Fruit fly (Drosophila melanogaster) whole organism, embryonic: Measurements from ENCODE around the gene pnt.

Experiments
- Atf3 ChIP-seq: fragments of 200-800 bp; sonication (Bioruptor generic); optimal IDR thresholded peaks from 3 replicates; lab custom pipeline; 2016; ENCODE audit warnings: missing biosample characterization, missing genetic modification characterization
- CG10431 ChIP-seq: fragments of 200-800 bp; sonication (Bioruptor generic); optimal IDR thresholded peaks from 3 replicates; lab custom pipeline; 2018; ENCODE audit warnings: missing biosample characterization, mild to moderate bottlenecking, missing genetic modification characterization
- CG10462 ChIP-seq: fragments of 200-800 bp; sonication (Bioruptor generic); optimal IDR thresholded peaks from 2 replicates; lab custom pipeline; 2016; ENCODE audit warnings: missing biosample characterization, missing genetic modification characterization
- CG10959 ChIP-seq: fragments of 200-800 bp; sonication (Bioruptor generic); IDR thresholded peaks from 2 replicates; pipeline ENCODE4 v1.3.6; 2022; ENCODE audit warnings: missing biosample characterization, missing genetic modification characterization
- CG11560 ChIP-seq: fragments of 200-800 bp; sonication (Bioruptor generic); IDR thresholded peaks from 3 replicates; pipeline ENCODE4 v1.3.6; 2022; ENCODE audit warnings: missing biosample characterization, missing genetic modification characterization
- CG13287 ChIP-seq: fragments of 200-800 bp; sonication (Bioruptor generic); IDR thresholded peaks from 2 replicates; pipeline ENCODE4 v1.3.6; 2022; ENCODE audit warnings: missing biosample characterization, missing genetic modification characterization; ENCODE audit not compliant: partially characterized antibody
- CG17359 ChIP-seq: fragments of 200-800 bp; sonication (Bioruptor generic); optimal IDR thresholded peaks from 3 replicates; lab custom pipeline; 2018; ENCODE audit warnings: missing biosample characterization, mild to moderate bottlenecking, missing genetic modification characterization, moderate library complexity
- CG32767 ChIP-seq: fragments of 200-800 bp; sonication (Bioruptor generic); IDR thresholded peaks from 2 replicates; pipeline ENCODE4 v1.3.6; 2022; ENCODE audit warnings: missing biosample characterization, missing genetic modification characterization
- CG3847 ChIP-seq: fragments of 200-800 bp; sonication (Bioruptor generic); IDR thresholded peaks from 2 replicates; pipeline ENCODE4 v1.3.6; 2022; ENCODE audit warnings: missing biosample characterization, missing genetic modification characterization
- CG6254 ChIP-seq: fragments of 200-800 bp; sonication (Bioruptor generic); optimal IDR thresholded peaks from 3 replicates; lab custom pipeline; 2017; ENCODE audit warnings: mild to moderate bottlenecking, missing biosample characterization, missing genetic modification reagents, missing genetic modification characterization
- CG8944 ChIP-seq: fragments of 200-800 bp; sonication (Bioruptor generic); optimal IDR thresholded peaks from 3 replicates; lab custom pipeline; 2016; ENCODE audit warnings: missing biosample characterization, missing genetic modification characterization
- CG9817 ChIP-seq: fragments of 200-800 bp; sonication (Bioruptor generic); optimal IDR thresholded peaks from 2 replicates; lab custom pipeline; 2018; ENCODE audit warnings: missing biosample characterization, mild to moderate bottlenecking, missing genetic modification characterization, moderate library complexity
- Dad ChIP-seq: fragments of 200-800 bp; sonication (Bioruptor generic); optimal IDR thresholded peaks from 3 replicates; lab custom pipeline; 2016; ENCODE audit warnings: missing biosample characterization, missing genetic modification characterization
- Dref ChIP-seq: fragments of 200-800 bp; sonication (Bioruptor generic); IDR thresholded peaks from 2 replicates; pipeline ENCODE4 v1.3.6; 2022; ENCODE audit warnings: missing biosample characterization, missing genetic modification characterization
- E2f2 ChIP-seq: fragments of 200-800 bp; sonication (Bioruptor generic); IDR thresholded peaks from 2 replicates; pipeline ENCODE4 v1.3.6; 2022; ENCODE audit warnings: missing biosample characterization, missing genetic modification characterization
- Ets65A ChIP-seq: fragments of 200-800 bp; sonication (Bioruptor generic); peaks from one replicate; lab custom pipeline; 2016; ENCODE audit warnings: missing biosample characterization, missing genetic modification characterization
- Fer3 ChIP-seq: fragments of 200-800 bp; sonication (Bioruptor generic); optimal IDR thresholded peaks from 2 replicates; lab custom pipeline; 2018; ENCODE audit warnings: missing biosample characterization, mild to moderate bottlenecking, missing genetic modification characterization, moderate library complexity
- HHEX ChIP-seq: fragments of 200-800 bp; sonication (Bioruptor generic); optimal IDR thresholded peaks from 3 replicates; lab custom pipeline; 2017; ENCODE audit warnings: missing biosample characterization, mild to moderate bottlenecking, missing genetic modification characterization, missing genetic modification reagents
- HLH4C ChIP-seq: fragments of 200-800 bp; sonication (Bioruptor generic); IDR thresholded peaks from 3 replicates; pipeline ENCODE4 v1.3.6; 2022; ENCODE audit warnings: missing biosample characterization, missing genetic modification characterization; ENCODE audit not compliant: partially characterized antibody
- Hr3 ChIP-seq: fragments of 200-800 bp; sonication (Bioruptor generic); optimal IDR thresholded peaks from 3 replicates; lab custom pipeline; 2016; ENCODE audit warnings: missing biosample characterization, missing genetic modification characterization
- MTF-1 ChIP-seq: fragments of 200-800 bp; sonication (Bioruptor generic); optimal IDR thresholded peaks from 2 replicates; lab custom pipeline; 2018; ENCODE audit warnings: missing biosample characterization, mild to moderate bottlenecking, missing genetic modification characterization, borderline replicate concordance
- NC2β ChIP-seq: fragments of 200-800 bp; sonication (Bioruptor generic); optimal IDR thresholded peaks from 2 replicates; lab custom pipeline; 2016; ENCODE audit warnings: missing biosample characterization, missing genetic modification characterization
- Oaz ChIP-seq: fragments of 200-800 bp; sonication (Bioruptor generic); IDR thresholded peaks from 2 replicates; pipeline ENCODE4 v1.3.6; 2022; ENCODE audit warnings: missing biosample characterization, missing genetic modification characterization
- Sry-β ChIP-seq: fragments of 200-800 bp; sonication (Bioruptor generic); optimal IDR thresholded peaks from 2 replicates; lab custom pipeline; 2018; ENCODE audit warnings: missing biosample characterization, mild to moderate bottlenecking, missing genetic modification characterization, moderate library complexity
- ap ChIP-seq: fragments of 200-800 bp; sonication (Bioruptor generic); IDR thresholded peaks from 2 replicates; pipeline ENCODE4 v1.3.6; 2022; ENCODE audit warnings: missing biosample characterization, missing genetic modification characterization
- ara ChIP-seq: fragments of 200-800 bp; sonication (Bioruptor generic); IDR thresholded peaks from 2 replicates; pipeline ENCODE4 v1.3.6; 2022; ENCODE audit warnings: missing biosample characterization, missing genetic modification characterization
- btn ChIP-seq: fragments of 200-800 bp; sonication (Bioruptor generic); optimal IDR thresholded peaks from 2 replicates; lab custom pipeline; 2016; ENCODE audit warnings: missing biosample characterization, missing genetic modification characterization
- cato ChIP-seq: fragments of 200-800 bp; sonication (Bioruptor generic); optimal IDR thresholded peaks from 2 replicates; lab custom pipeline; 2016; ENCODE audit warnings: missing biosample characterization, missing genetic modification characterization, borderline replicate concordance
- croc ChIP-seq: fragments of 200-800 bp; sonication (Bioruptor generic); conservative IDR thresholded peaks from 3 replicates; pipeline ENCODE4 v1.3.6; 2022; ENCODE audit warnings: missing biosample characterization, missing genetic modification characterization
- crol ChIP-seq: fragments of 200-800 bp; sonication (Bioruptor generic); IDR thresholded peaks from 2 replicates; pipeline ENCODE4 v1.3.6; 2022; ENCODE audit warnings: missing biosample characterization, missing genetic modification characterization
- dan ChIP-seq: fragments of 200-800 bp; sonication (Bioruptor generic); IDR thresholded peaks from 2 replicates; pipeline ENCODE4 v1.3.6; 2022; ENCODE audit warnings: missing biosample characterization, missing genetic modification characterization
- ewg ChIP-seq: fragments of 200-800 bp; sonication (Bioruptor generic); optimal IDR thresholded peaks from 3 replicates; lab custom pipeline; 2017; ENCODE audit warnings: mild to moderate bottlenecking, missing biosample characterization, missing genetic modification reagents, missing genetic modification characterization
- fd3F ChIP-seq: fragments of 200-800 bp; sonication (Bioruptor generic); optimal IDR thresholded peaks from 2 replicates; lab custom pipeline; 2018; ENCODE audit warnings: missing biosample characterization, mild to moderate bottlenecking, missing genetic modification characterization, moderate library complexity
- grau ChIP-seq: fragments of 200-800 bp; optimal IDR thresholded peaks from 3 replicates; lab custom pipeline; 2019; ENCODE audit warnings: missing biosample characterization, mild to moderate bottlenecking, missing genetic modification characterization, moderate library complexity
- gt ChIP-seq: fragments of 200-800 bp; sonication (Bioruptor generic); IDR thresholded peaks from 2 replicates; pipeline ENCODE4 v1.3.6; 2022; ENCODE audit warnings: missing biosample characterization, missing genetic modification characterization
- ham ChIP-seq: fragments of 200-800 bp; sonication (Bioruptor generic); IDR thresholded peaks from 2 replicates; pipeline ENCODE4 v1.3.6; 2022; ENCODE audit warnings: missing biosample characterization, missing genetic modification characterization
- hbn ChIP-seq: fragments of 200-800 bp; sonication (Bioruptor generic); IDR thresholded peaks from 2 replicates; pipeline ENCODE4 v1.3.6; 2022; ENCODE audit warnings: missing biosample characterization, missing genetic modification characterization; ENCODE audit not compliant: partially characterized antibody
- her ChIP-seq: fragments of 200-800 bp; sonication (Bioruptor generic); optimal IDR thresholded peaks from 2 replicates; lab custom pipeline; 2016; ENCODE audit warnings: missing biosample characterization, missing genetic modification characterization
- insv ChIP-seq, 2 experiments: fragments of 200-800 bp; sonication (Bioruptor generic); optimal IDR thresholded peaks; 3 replicates each; lab custom pipeline; 2016 to 2018; ENCODE audit warnings: missing biosample characterization in 2 of 2, missing genetic modification characterization in 2 of 2
- jing ChIP-seq: fragments of 200-800 bp; sonication (Bioruptor generic); optimal IDR thresholded peaks from 2 replicates; lab custom pipeline; 2018; ENCODE audit warnings: missing biosample characterization, mild to moderate bottlenecking, missing genetic modification characterization
- kni ChIP-seq: fragments of 200-800 bp; sonication (Bioruptor generic); optimal IDR thresholded peaks from 3 replicates; lab custom pipeline; 2017; ENCODE audit warnings: mild to moderate bottlenecking, missing biosample characterization, missing genetic modification reagents, missing genetic modification characterization
- peb ChIP-seq: fragments of 200-800 bp; sonication (Bioruptor generic); IDR thresholded peaks from 2 replicates; pipeline ENCODE4 v1.3.6; 2022; ENCODE audit warnings: missing biosample characterization, missing genetic modification characterization
- pho ChIP-seq: fragments of 200-800 bp; sonication (Bioruptor generic); optimal IDR thresholded peaks from 2 replicates; lab custom pipeline; 2016; ENCODE audit warnings: missing biosample characterization, missing genetic modification characterization
- prd ChIP-seq, 3 experiments: fragments of >200 bp in 2 of 3; fragments of 200-800 bp in 1 of 3; sonication (Bioruptor generic) in 1 of 3; optimal IDR thresholded peaks in 2 of 3; IDR thresholded peaks in 1 of 3; 2 replicates in 2 of 3; 3 replicates in 1 of 3; pipeline versions ENCODE4 v1.3.6 to Lab custom; 2017 to 2022; ENCODE audit warnings: missing biosample characterization in 1 of 3, missing genetic modification characterization in 1 of 3
- sd ChIP-seq: fragments of 200-800 bp; sonication (Bioruptor generic); optimal IDR thresholded peaks from 3 replicates; lab custom pipeline; 2018; ENCODE audit warnings: missing biosample characterization, mild to moderate bottlenecking, missing genetic modification characterization, moderate library complexity
- sob ChIP-seq: fragments of 200-800 bp; sonication (Bioruptor generic); IDR thresholded peaks from 2 replicates; pipeline ENCODE4 v1.3.6; 2022; ENCODE audit warnings: missing biosample characterization, missing genetic modification characterization
- tap ChIP-seq: fragments of 200-800 bp; optimal IDR thresholded peaks from 3 replicates; lab custom pipeline; 2019; ENCODE audit warnings: missing biosample characterization, mild to moderate bottlenecking, missing genetic modification characterization, moderate library complexity
- ttk ChIP-seq: fragments of 200-800 bp; sonication (Bioruptor generic); IDR thresholded peaks from 2 replicates; pipeline ENCODE4 v2.1.2; 2022; ENCODE audit warnings: missing biosample characterization, missing genetic modification characterization
- yki ChIP-seq: fragments of >200 bp; optimal IDR thresholded peaks from 3 replicates; lab custom pipeline; 2018
- zen2 ChIP-seq: fragments of 200-800 bp; sonication (Bioruptor generic); IDR thresholded peaks from 3 replicates; pipeline ENCODE4 v1.3.6; 2022; ENCODE audit warnings: missing biosample characterization, missing genetic modification characterization; ENCODE audit not compliant: partially characterized antibody
- zfh1 ChIP-seq: fragments of 200-800 bp; sonication (Bioruptor generic); IDR thresholded peaks from 3 replicates; pipeline ENCODE4 v1.3.6; 2022; ENCODE audit warnings: missing biosample characterization, missing genetic modification characterization

The pnt gene

DNA sequence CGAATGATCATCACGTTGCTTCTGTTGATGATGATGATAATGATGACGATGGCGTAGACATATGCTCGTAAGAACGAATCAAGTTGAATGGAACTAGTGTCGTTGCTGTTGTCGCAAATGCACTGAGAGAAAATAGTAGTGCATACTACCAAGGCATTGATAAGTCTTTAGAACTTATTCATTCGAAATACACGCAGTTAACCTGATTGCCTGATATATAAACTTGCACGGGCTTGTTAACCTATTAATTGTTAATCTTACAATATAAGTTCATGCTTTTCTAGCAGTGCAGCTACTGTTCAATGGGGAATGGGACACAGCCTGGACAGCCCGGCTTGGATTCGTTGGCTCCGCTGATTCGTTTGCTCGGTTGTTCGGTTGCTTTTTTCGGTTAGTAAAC is 19.7 kb downstream of the pnt start (continued):
- peak; percentile 62 for TF ChIP-seq CG10431
- peak; percentile 58 for TF ChIP-seq fd3F (GFP tag; lab: Kevin White, UChicago)
- peak; percentile 85 for TF ChIP-seq grau
- peak; percentile 77 for TF ChIP-seq ttk (GFP tag; lab: Robert Waterston, UW)
- TF ChIP-seq Atf3 (GFP tag; lab: Kevin White, UChicago), result peak; percentile 72
- peak; percentile 73 for TF ChIP-seq HHEX
- peak; percentile 75 for TF ChIP-seq btn (GFP tag; lab: Kevin White, UChicago)
- TF ChIP-seq Oaz, result peak; percentile 60
- TF ChIP-seq CG13287 (GFP tag; lab: Robert Waterston, UW), result no peak
- TF ChIP-seq prd (optimal IDR thresholded peaks at IDR 0.05; lab: Kevin White, UChicago), result no peak
- TF ChIP-seq prd (GFP tag; IDR thresholded peaks at IDR 0.05; lab: Robert Waterston, UW), result peak; percentile 87
- TF ChIP-seq jing, result peak; percentile 84
- TF ChIP-seq Hr3 (GFP tag; lab: Kevin White, UChicago), result peak; percentile 81
- peak; percentile 98 for TF ChIP-seq Ets65A
- peak; percentile 78 for TF ChIP-seq CG32767 (GFP tag; lab: Robert Waterston, UW)
- peak; percentile 81 for TF ChIP-seq Dad (GFP tag; lab: Kevin White, UChicago)
- TF ChIP-seq CG6254 (GFP tag; lab: Kevin White, UChicago), result peak; percentile 84
- no peak for TF ChIP-seq yki
- peak; percentile 73 for TF ChIP-seq pho (GFP tag; lab: Kevin White, UChicago)
- TF ChIP-seq insv (GFP tag; optimal IDR thresholded peaks at IDR 0.05; lab: Kevin White, UChicago), result no peak
- peak; percentile 31 for TF ChIP-seq sd (tag; lab: Kevin White, UChicago)
- TF ChIP-seq her (GFP tag; lab: Kevin White, UChicago), result peak; percentile 85
- TF ChIP-seq E2f2 (GFP tag; lab: Robert Waterston, UW), result peak; percentile 51
- TF ChIP-seq peb, result peak; percentile 63; the same call in 1 of the 2 replicates
- peak; percentile 77 for TF ChIP-seq cato (GFP tag; lab: Kevin White, UChicago)
- TF ChIP-seq CG10462 (GFP tag; lab: Kevin White, UChicago), result peak; percentile 76
- TF ChIP-seq ham, result no peak
- TF ChIP-seq Fer3 (tag; lab: Kevin White, UChicago), result peak; percentile 74
- TF ChIP-seq CG9817 (tag; lab: Kevin White, UChicago), result peak; percentile 74
- peak; percentile 35 for TF ChIP-seq Sry-β (GFP tag; lab: Kevin White, UChicago)
- TF ChIP-seq Dref (GFP tag; lab: Robert Waterston, UW), result no peak
- TF ChIP-seq sob, result peak; percentile 83
- no peak for TF ChIP-seq kni (GFP tag; lab: Kevin White, UChicago)
- peak; percentile 51 for TF ChIP-seq CG3847 (GFP tag; lab: Robert Waterston, UW)
- peak; percentile 65 for TF ChIP-seq dan (GFP tag; lab: Robert Waterston, UW)
- TF ChIP-seq ewg (GFP tag; lab: Kevin White, UChicago), result peak; percentile 69
- TF ChIP-seq zen2 (GFP tag; lab: Robert Waterston, UW), result no peak
- peak; percentile 85 for TF ChIP-seq CG8944 (GFP tag; lab: Kevin White, UChicago)
- peak; percentile 88 for TF ChIP-seq ara (GFP tag; lab: Robert Waterston, UW)
- no peak for TF ChIP-seq crol (GFP tag; lab: Robert Waterston, UW)
- TF ChIP-seq HLH4C (GFP tag; lab: Robert Waterston, UW), result no peak
- TF ChIP-seq MTF-1 (GFP tag; lab: Kevin White, UChicago), result peak; percentile 83
- TF ChIP-seq CG10959 (GFP tag; lab: Robert Waterston, UW), result peak; percentile 85
- no peak for TF ChIP-seq hbn (GFP tag; lab: Robert Waterston, UW)
- TF ChIP-seq CG17359 (tag; lab: Kevin White, UChicago), result peak; percentile 83
- TF ChIP-seq gt, result peak; percentile 52; the same call in 1 of the 2 replicates
- TF ChIP-seq NC2β (GFP tag; lab: Kevin White, UChicago), result peak; percentile 93
- TF ChIP-seq CG11560 (tag; lab: Robert Waterston, UW), result peak; percentile 69; the same call in 2 of the 3 replicates
- peak; percentile 89 for TF ChIP-seq zfh1 (GFP tag; lab: Robert Waterston, UW)
- TF ChIP-seq croc (GFP tag; lab: Robert Waterston, UW), result peak; percentile 74
- peak; percentile 71 for TF ChIP-seq ap
- TF ChIP-seq tap, result peak; percentile 82
